Fruit fly (Drosophila melanogaster): Measurements from ENCODE around the gene Dus3.

- TF ChIP-seq dsf (GFP tag; optimal IDR thresholded peaks at IDR 0.05; ENCODE audit: borderline replicate concordance) (no peak), tai (GFP tag; optimal IDR thresholded peaks at IDR 0.05) (no peak), CrebA (GFP tag; optimal IDR thresholded peaks at IDR 0.05; ENCODE audit: borderline replicate concordance) (no peak), dl (GFP tag; optimal IDR thresholded peaks at IDR 0.05; ENCODE audit: insufficient read depth in 1 of 2, partially characterized antibody in 2 of 2) (no peak), OdsH (GFP tag; optimal IDR thresholded peaks at IDR 0.05) (no peak), fru (GFP tag; optimal IDR thresholded peaks at IDR 0.05) (no peak)
Observed at dm6 chr2L:19769703-19770102, 11.0 kb downstream of the Dus3 start.

Data from whole organism, wandering third instar larva.